Worm (Caenorhabditis elegans) whole organism, L3 larva: ENCODE measurements around the gene mrps-5.

ENCODE experiments used
- R02D3.7 ChIP-seq: fragments of 150-350 bp; optimal IDR thresholded peaks from 2 replicates; lab custom pipeline; 2014; ENCODE audit warnings: missing biosample characterization, missing genetic modification characterization
- aly-2 ChIP-seq: fragments of 150-350 bp; optimal IDR thresholded peaks from 2 replicates; lab custom pipeline; 2014; ENCODE audit warnings: missing biosample characterization, missing genetic modification characterization
- ama-1 ChIP-seq: fragments of 150-350 bp; optimal IDR thresholded peaks from 2 replicates; lab custom pipeline; 2018
- ceh-28 ChIP-seq: fragments of 150-350 bp; optimal IDR thresholded peaks from 2 replicates; lab custom pipeline; 2014; ENCODE audit warnings: missing biosample characterization, missing genetic modification reagents, missing genetic modification characterization
- ceh-9 ChIP-seq: sonication (generic microtip); optimal IDR thresholded peaks from 2 replicates; lab custom pipeline; 2018; ENCODE audit warnings: missing biosample characterization, missing genetic modification characterization
- egl-27 ChIP-seq: sonication (generic microtip); optimal IDR thresholded peaks from 4 replicates; lab custom pipeline; 2017; ENCODE audit warnings: missing biosample characterization, missing genetic modification reagents, missing genetic modification characterization
- egl-5 ChIP-seq: fragments of 150-350 bp; optimal IDR thresholded peaks from 2 replicates; lab custom pipeline; 2017; ENCODE audit warnings: missing biosample characterization, missing genetic modification reagents, missing genetic modification characterization, inconsistent platforms
- elt-1 ChIP-seq: fragments of 150-350 bp; optimal IDR thresholded peaks from 2 replicates; lab custom pipeline; 2014; ENCODE audit warnings: missing biosample characterization, missing genetic modification characterization
- elt-3 ChIP-seq, 3 experiments: fragments of 150-350 bp in 1 of 3; sonication (generic microtip) in 2 of 3; optimal IDR thresholded peaks; 2 replicates in 2 of 3; 4 replicates in 1 of 3; lab custom pipeline; 2014 to 2017; ENCODE audit warnings: missing biosample characterization in 3 of 3, missing genetic modification characterization in 3 of 3
- fkh-10 ChIP-seq: sonication (generic microtip); optimal IDR thresholded peaks from 2 replicates; lab custom pipeline; 2017; ENCODE audit warnings: missing biosample characterization, missing genetic modification reagents, missing genetic modification characterization
- fkh-2 ChIP-seq: fragments of 150-350 bp; optimal IDR thresholded peaks from 2 replicates; lab custom pipeline; 2014; ENCODE audit warnings: missing biosample characterization, missing genetic modification reagents, missing genetic modification characterization
- fos-1 ChIP-seq: fragments of 150-350 bp; optimal IDR thresholded peaks from 2 replicates; lab custom pipeline; 2014; ENCODE audit warnings: missing biosample characterization, missing genetic modification characterization
- hmg-11 ChIP-seq: sonication (generic microtip); optimal IDR thresholded peaks from 2 replicates; lab custom pipeline; 2016; ENCODE audit warnings: missing genetic modification characterization, missing compliant biosample characterization
- jun-1 ChIP-seq: fragments of 150-350 bp; optimal IDR thresholded peaks from 2 replicates; lab custom pipeline; 2014; ENCODE audit warnings: missing biosample characterization, missing genetic modification reagents, missing genetic modification characterization
- lin-15B ChIP-seq: fragments of 150-350 bp; optimal IDR thresholded peaks from 2 replicates; lab custom pipeline; 2014; ENCODE audit warnings: missing biosample characterization, missing genetic modification characterization
- lsy-12 ChIP-seq: sonication (generic microtip); optimal IDR thresholded peaks from 2 replicates; lab custom pipeline; 2016; ENCODE audit warnings: mild to moderate bottlenecking, missing genetic modification characterization, missing compliant biosample characterization
- mdl-1 ChIP-seq: fragments of 150-350 bp; optimal IDR thresholded peaks from 2 replicates; lab custom pipeline; 2014; ENCODE audit warnings: missing biosample characterization, missing genetic modification characterization
- mml-1 ChIP-seq: fragments of 150-350 bp; sonication (generic microtip); optimal IDR thresholded peaks from 3 replicates; lab custom pipeline; 2014; ENCODE audit warnings: missing biosample characterization, missing genetic modification characterization
- nfya-1 ChIP-seq: sonication (generic microtip); optimal IDR thresholded peaks from 2 replicates; lab custom pipeline; 2017; ENCODE audit warnings: missing genetic modification characterization, mild to moderate bottlenecking, missing compliant biosample characterization, antibody characterized with exemption, moderate library complexity; ENCODE audit not compliant: insufficient read depth
- nhr-11 ChIP-seq: fragments of 150-350 bp; optimal IDR thresholded peaks from 2 replicates; lab custom pipeline; 2014; ENCODE audit warnings: missing biosample characterization, missing genetic modification characterization
- nhr-12 ChIP-seq: fragments of 150-350 bp; optimal IDR thresholded peaks from 2 replicates; lab custom pipeline; 2014; ENCODE audit warnings: missing biosample characterization, missing genetic modification characterization
- nhr-23 ChIP-seq: fragments of 150-350 bp; optimal IDR thresholded peaks from 2 replicates; lab custom pipeline; 2014; ENCODE audit warnings: missing biosample characterization, missing genetic modification reagents, missing genetic modification characterization
- nhr-237 ChIP-seq: fragments of 150-350 bp; optimal IDR thresholded peaks from 2 replicates; lab custom pipeline; 2014; ENCODE audit warnings: missing biosample characterization, missing genetic modification characterization
- nhr-25 ChIP-seq: sonication (generic microtip); optimal IDR thresholded peaks from 2 replicates; lab custom pipeline; 2017; ENCODE audit warnings: missing biosample characterization, missing genetic modification characterization
- nhr-43 ChIP-seq: sonication (generic microtip); optimal IDR thresholded peaks from 2 replicates; lab custom pipeline; 2016; ENCODE audit warnings: mild to moderate bottlenecking, missing genetic modification characterization, missing compliant biosample characterization; ENCODE audit not compliant: poor library complexity, severe bottlenecking
- nhr-76 ChIP-seq: fragments of 150-350 bp; sonication (generic microtip); optimal IDR thresholded peaks from 5 replicates; lab custom pipeline; 2014; ENCODE audit warnings: missing biosample characterization, missing genetic modification characterization
- pqm-1 ChIP-seq: fragments of 150-350 bp; optimal IDR thresholded peaks from 2 replicates; lab custom pipeline; 2017; ENCODE audit warnings: missing biosample characterization, missing genetic modification characterization, inconsistent platforms
- skn-1 ChIP-seq: fragments of 150-350 bp; optimal IDR thresholded peaks from 2 replicates; lab custom pipeline; 2014; ENCODE audit warnings: missing biosample characterization, missing genetic modification characterization
- snpc-4 ChIP-seq: fragments of 150-350 bp; optimal IDR thresholded peaks from 2 replicates; lab custom pipeline; 2014; ENCODE audit warnings: missing biosample characterization, missing genetic modification characterization
- unc-39 ChIP-seq: sonication (generic microtip); optimal IDR thresholded peaks from 4 replicates; lab custom pipeline; 2017; ENCODE audit warnings: missing biosample characterization, missing genetic modification characterization
- zag-1 ChIP-seq: fragments of 150-350 bp; optimal IDR thresholded peaks from 2 replicates; lab custom pipeline; 2014; ENCODE audit warnings: missing biosample characterization, missing genetic modification characterization
- ztf-11 ChIP-seq: fragments of 150-350 bp; optimal IDR thresholded peaks from 2 replicates; lab custom pipeline; 2014; ENCODE audit warnings: missing biosample characterization, missing genetic modification characterization
- ztf-4 ChIP-seq: fragments of 150-350 bp; optimal IDR thresholded peaks from 2 replicates; lab custom pipeline; 2014; ENCODE audit warnings: missing biosample characterization, missing genetic modification characterization

Gene mrps-5

ce11 chrV:12554172-12555031, 8.9 kb upstream of the mrps-5 start (continued):
- TF ChIP-seq snpc-4: no peak
- no peak for TF ChIP-seq elt-1 (tag; lab: Kevin White, UChicago)
- TF ChIP-seq lsy-12 (tag; lab: Kevin White, UChicago): no peak
- TF ChIP-seq mml-1 (tag; lab: Kevin White, UChicago): no peak
- no peak for TF ChIP-seq nhr-11 (tag; lab: Kevin White, UChicago)
- TF ChIP-seq fos-1 (tag; lab: Kevin White, UChicago): no peak
- TF ChIP-seq jun-1 (tag; lab: Kevin White, UChicago): no peak
- TF ChIP-seq nfya-1 (tag; lab: Kevin White, UChicago): no peak
- TF ChIP-seq zag-1 (tag; lab: Kevin White, UChicago): no peak
- TF ChIP-seq ceh-9: no peak
- TF ChIP-seq ztf-11 (tag; lab: Kevin White, UChicago): no peak
- no peak for TF ChIP-seq fkh-10 (GFP tag; lab: Kevin White, UChicago)
- no peak for TF ChIP-seq mdl-1 (tag; lab: Kevin White, UChicago)
- no peak for TF ChIP-seq egl-27 (tag; lab: Kevin White, UChicago)
- TF ChIP-seq skn-1 (tag; lab: Kevin White, UChicago): no peak
- no peak for TF ChIP-seq nhr-237 (tag; lab: Kevin White, UChicago)
- TF ChIP-seq unc-39: no peak
- TF ChIP-seq aly-2 (tag; lab: Kevin White, UChicago): no peak
- no peak for TF ChIP-seq ztf-4
- TF ChIP-seq, all 47 proteins: peak for 8

- TF ChIP-seq nhr-25 (tag; lab: Kevin White, UChicago): peak; percentile 57
- no peak for TF ChIP-seq nhr-237 (tag; lab: Kevin White, UChicago)
- no peak for TF ChIP-seq ztf-4
- no peak for TF ChIP-seq pqm-1
- no peak for TF ChIP-seq nhr-76 (tag; lab: Kevin White, UChicago)
- TF ChIP-seq lsy-12 (tag; lab: Kevin White, UChicago): no peak
- TF ChIP-seq egl-5 (tag; lab: Kevin White, UChicago): no peak
- TF ChIP-seq fkh-2 (tag; lab: Kevin White, UChicago): no peak
- peak; percentile 42 for TF ChIP-seq nhr-43 (tag; lab: Kevin White, UChicago)
- TF ChIP-seq ztf-11 (tag; lab: Kevin White, UChicago): no peak
- no peak for TF ChIP-seq egl-27 (tag; lab: Kevin White, UChicago)
- TF ChIP-seq nhr-23 (tag; lab: Kevin White, UChicago): peak; percentile 74
- no peak for TF ChIP-seq aly-2 (tag; lab: Kevin White, UChicago)
Observed at ce11 chrV:12555872-12556271, 7.4 kb upstream of the mrps-5 start.

- peak in 1 of 3 experiments; percentile 70 for TF ChIP-seq elt-3 (tag; optimal IDR thresholded peaks at IDR 0.05; lab: Kevin White, UChicago)
- TF ChIP-seq nhr-23 (tag; lab: Kevin White, UChicago): peak; percentile 18
- TF ChIP-seq nhr-76 (tag; lab: Kevin White, UChicago): no peak
- peak; percentile 30 for TF ChIP-seq nhr-25 (tag; lab: Kevin White, UChicago)
- peak; percentile 25 for TF ChIP-seq nhr-43 (tag; lab: Kevin White, UChicago)
- no peak for TF ChIP-seq ceh-28 (tag; lab: Kevin White, UChicago)
- TF ChIP-seq ama-1 (lab: Kevin White, UChicago): peak; percentile 67
- TF ChIP-seq nhr-12: no peak
Observed at ce11 chrV:12556904-12557303, 6.4 kb upstream of the mrps-5 start.

- TF ChIP-seq nhr-12 (no peak), hmg-11 (tag; lab: Kevin White, UChicago) (peak; percentile 1), lin-15B (peak; percentile 4), nhr-25 (tag; lab: Kevin White, UChicago) (no peak), zag-1 (tag; lab: Kevin White, UChicago) (no peak), R02D3.7 (tag; lab: Kevin White, UChicago) (peak; percentile 59)
Observed at ce11 chrV:12560328-12560782, 2.9 kb upstream of the mrps-5 start, which contains the start of gene sel-1. Gene sel-1, plus strand, starts transcription at chrV:12560732.
